Worm (Caenorhabditis elegans) whole organism, young adult: ENCODE data around the gene T06C12.12.
"Not testable (repeated sequence)": the region's sequence is repeated elsewhere in the genome, so short reads cannot be mapped to it uniquely, and the experiment has no call there.

Experiments used
- B0019.2 ChIP-seq: fragments of 200-800 bp; sonication (Bioruptor generic); conservative IDR thresholded peaks from 2 replicates; pipeline ENCODE4 v1.3.6; 2022; ENCODE audit warnings: missing genetic modification reagents, missing genetic modification characterization, missing compliant biosample characterization
- B0261.1 ChIP-seq: sonication (generic microtip); optimal IDR thresholded peaks from 2 replicates; lab custom pipeline; 2016; ENCODE audit warnings: mild to moderate bottlenecking, missing genetic modification characterization, moderate library complexity, missing compliant biosample characterization
- F22D6.2 ChIP-seq: sonication (generic microtip); optimal IDR thresholded peaks from 2 replicates; lab custom pipeline; 2016; ENCODE audit warnings: mild to moderate bottlenecking, missing genetic modification characterization, missing compliant biosample characterization
- F37B4.10 ChIP-seq: fragments of 200-800 bp; sonication (Bioruptor generic); IDR thresholded peaks from 2 replicates; pipeline ENCODE4 v1.3.6; 2022; ENCODE audit warnings: missing genetic modification characterization, missing compliant biosample characterization
- F39B2.1 ChIP-seq: fragments of 200-800 bp; sonication (Bioruptor generic); IDR thresholded peaks from 2 replicates; pipeline ENCODE4 v1.3.6; 2022; ENCODE audit warnings: missing genetic modification reagents, missing genetic modification characterization, missing compliant biosample characterization
- F57A8.1 ChIP-seq: fragments of 200-800 bp; sonication (Bioruptor generic); optimal IDR thresholded peaks from 2 replicates; lab custom pipeline; 2018; ENCODE audit warnings: mild to moderate bottlenecking, missing genetic modification characterization, moderate library complexity, missing compliant biosample characterization
- T26A5.8 ChIP-seq: sonication (generic microtip); optimal IDR thresholded peaks from 2 replicates; lab custom pipeline; 2016; ENCODE audit warnings: missing genetic modification characterization, missing compliant biosample characterization
- Y95B8A.8 ChIP-seq: fragments of 200-800 bp; sonication (Bioruptor generic); IDR thresholded peaks from 2 replicates; pipeline ENCODE4 v1.3.6; 2022; ENCODE audit warnings: missing genetic modification reagents, missing genetic modification characterization, missing compliant biosample characterization
- aptf-2 ChIP-seq: fragments of 200-800 bp; sonication (Bioruptor generic); conservative IDR thresholded peaks from 2 replicates; pipeline ENCODE4 v1.3.6; 2022; ENCODE audit warnings: missing genetic modification reagents, missing genetic modification characterization, missing compliant biosample characterization
- attf-3 ChIP-seq: fragments of 200-800 bp; sonication (Bioruptor generic); conservative IDR thresholded peaks from 2 replicates; pipeline ENCODE4 v1.3.6; 2022; ENCODE audit warnings: missing genetic modification reagents, missing genetic modification characterization, missing compliant biosample characterization
- bed-2 ChIP-seq: fragments of 200-800 bp; sonication (Bioruptor generic); IDR thresholded peaks from 2 replicates; pipeline ENCODE4 v1.3.6; 2022; ENCODE audit warnings: missing genetic modification reagents, missing genetic modification characterization, missing compliant biosample characterization
- ccch-3 ChIP-seq: fragments of 200-800 bp; sonication (Bioruptor generic); optimal IDR thresholded peaks from 2 replicates; lab custom pipeline; 2018; ENCODE audit warnings: mild to moderate bottlenecking, missing genetic modification characterization, missing compliant biosample characterization
- cebp-1 ChIP-seq, 2 experiments: fragments of 200-800 bp in 1 of 2; sonication (Bioruptor generic) in 1 of 2; sonication (generic microtip) in 1 of 2; IDR thresholded peaks in 1 of 2; optimal IDR thresholded peaks in 1 of 2; 2 replicates each; pipeline versions ENCODE4 v1.3.6 to Lab custom; 2017 to 2022; ENCODE audit warnings: missing compliant biosample characterization in 2 of 2, missing genetic modification characterization in 2 of 2, mild to moderate bottlenecking in 1 of 2, missing genetic modification reagents in 1 of 2, moderate library complexity in 1 of 2
- dpff-1 ChIP-seq: sonication (generic microtip); optimal IDR thresholded peaks from 2 replicates; lab custom pipeline; 2017; ENCODE audit warnings: mild to moderate bottlenecking, missing genetic modification characterization, missing compliant biosample characterization
- dpl-1 ChIP-seq: fragments of 150-350 bp; optimal IDR thresholded peaks from 2 replicates; lab custom pipeline; 2014; ENCODE audit warnings: missing biosample characterization, missing genetic modification reagents, missing genetic modification characterization
- egl-44 ChIP-seq: fragments of 200-800 bp; sonication (Bioruptor generic); IDR thresholded peaks from 2 replicates; pipeline ENCODE4 v1.3.6; 2022; ENCODE audit warnings: missing genetic modification reagents, missing genetic modification characterization, missing compliant biosample characterization
- ekl-4 ChIP-seq: fragments of 200-800 bp; sonication (Bioruptor generic); IDR thresholded peaks from 2 replicates; pipeline ENCODE4 v1.3.6; 2022; ENCODE audit warnings: missing genetic modification reagents, missing genetic modification characterization, missing compliant biosample characterization
- him-1 ChIP-seq: sonication (generic microtip); optimal IDR thresholded peaks from 2 replicates; lab custom pipeline; 2016; ENCODE audit warnings: missing genotype, missing genetic modification reagents, missing genetic modification characterization, missing compliant biosample characterization
- hlh-26 ChIP-seq: fragments of 200-800 bp; sonication (Bioruptor generic); conservative IDR thresholded peaks from 2 replicates; pipeline ENCODE4 v1.3.6; 2022; ENCODE audit warnings: missing genetic modification reagents, missing genetic modification characterization, missing compliant biosample characterization
- hmg-1.2 ChIP-seq: fragments of 200-800 bp; sonication (Bioruptor generic); IDR thresholded peaks from 2 replicates; pipeline ENCODE4 v1.3.6; 2022; ENCODE audit warnings: missing genetic modification reagents, missing genetic modification characterization, missing compliant biosample characterization
- hrde-1 ChIP-seq: sonication (generic microtip); optimal IDR thresholded peaks from 2 replicates; lab custom pipeline; 2016; ENCODE audit warnings: missing genetic modification characterization, mild to moderate bottlenecking, missing compliant biosample characterization, moderate library complexity, missing genotype, missing genetic modification reagents, borderline replicate concordance
- let-607 ChIP-seq, 2 experiments: fragments of 200-800 bp in 1 of 2; sonication (Bioruptor generic) in 1 of 2; sonication (generic microtip) in 1 of 2; optimal IDR thresholded peaks; 2 replicates each; lab custom pipeline; 2016 to 2018; ENCODE audit warnings: mild to moderate bottlenecking in 2 of 2, missing compliant biosample characterization in 2 of 2, missing genetic modification characterization in 2 of 2, moderate library complexity in 2 of 2, missing genotype in 1 of 2
- lin-35 ChIP-seq, 3 experiments: fragments of 150-350 bp in 2 of 3; sonication (generic microtip) in 1 of 3; optimal IDR thresholded peaks; 2 replicates each; lab custom pipeline; 2014 to 2018; ENCODE audit warnings: missing biosample characterization in 3 of 3, missing genetic modification characterization in 3 of 3, missing genetic modification reagents in 3 of 3
- lin-54 ChIP-seq: fragments of 200-800 bp; sonication (Bioruptor generic); optimal IDR thresholded peaks from 2 replicates; lab custom pipeline; 2018; ENCODE audit warnings: mild to moderate bottlenecking, missing genetic modification characterization, missing compliant biosample characterization
- madf-6 ChIP-seq: fragments of 200-800 bp; sonication (Bioruptor generic); IDR thresholded peaks from 2 replicates; pipeline ENCODE4 v1.3.6; 2022; ENCODE audit warnings: missing genetic modification reagents, missing genetic modification characterization, missing compliant biosample characterization
- madf-8 ChIP-seq: fragments of 200-800 bp; sonication (Bioruptor generic); conservative IDR thresholded peaks from 2 replicates; pipeline ENCODE4 v1.3.6; 2022; ENCODE audit warnings: missing genetic modification reagents, missing genetic modification characterization, missing compliant biosample characterization
- mel-28 ChIP-seq: sonication (generic microtip); optimal IDR thresholded peaks from 2 replicates; lab custom pipeline; 2016; ENCODE audit warnings: borderline replicate concordance, mild to moderate bottlenecking, missing genetic modification characterization, missing compliant biosample characterization
- nhr-120 ChIP-seq: fragments of 200-800 bp; sonication (Bioruptor generic); IDR thresholded peaks from 2 replicates; pipeline ENCODE4 v1.3.6; 2022; ENCODE audit warnings: missing genetic modification characterization, missing compliant biosample characterization
- nhr-80 ChIP-seq: sonication (generic microtip); optimal IDR thresholded peaks from 2 replicates; lab custom pipeline; 2016; ENCODE audit warnings: missing genetic modification characterization, missing compliant biosample characterization
- pha-4 ChIP-seq: fragments of 150-350 bp; sonication (generic microtip); optimal IDR thresholded peaks from 2 replicates; lab custom pipeline; 2014; ENCODE audit warnings: missing biosample characterization, missing genetic modification reagents, missing genetic modification characterization
- snpc-4 ChIP-seq, 5 experiments: fragments of 150-350 bp in 1 of 5; sonication (generic microtip) in 4 of 5; optimal IDR thresholded peaks; 2 replicates each; lab custom pipeline; 2014 to 2018; ENCODE audit warnings: missing genetic modification characterization in 5 of 5, missing biosample characterization in 3 of 5, antibody characterized with exemption in 2 of 5, mild to moderate bottlenecking in 2 of 5, missing compliant biosample characterization in 2 of 5, missing genotype in 2 of 5, moderate library complexity in 2 of 5, missing genetic modification reagents in 1 of 5
- tlf-1 ChIP-seq: fragments of 200-800 bp; sonication (Bioruptor generic); optimal IDR thresholded peaks from 2 replicates; lab custom pipeline; 2018; ENCODE audit warnings: mild to moderate bottlenecking, missing genetic modification characterization, missing compliant biosample characterization
- ztf-28 ChIP-seq: fragments of 200-800 bp; sonication (Bioruptor generic); IDR thresholded peaks from 2 replicates; pipeline ENCODE4 v1.3.6; 2022; ENCODE audit warnings: missing genetic modification reagents, missing genetic modification characterization, missing compliant biosample characterization

The T06C12.12 gene

ce11 chrV:15924307-15924706, 32.4 kb downstream of the T06C12.12 start, which contains the start of gene nhr-108:
nhr-108 (minus strand) TSS chrV:15924472.
- TF ChIP-seq tlf-1 (GFP tag; lab: Kevin White, UChicago) (no peak), nhr-120 (GFP tag; lab: Robert Waterston, UW) (no peak), aptf-2 (GFP tag; lab: Robert Waterston, UW) (no peak), ekl-4 (no peak), madf-8 (no peak), B0019.2 (GFP tag; lab: Robert Waterston, UW) (no peak), lin-35 (GFP tag; optimal IDR thresholded peaks at IDR 0.05; lab: Kevin White, UChicago) (no peak), lin-54 (GFP tag; lab: Kevin White, UChicago) (no peak), T26A5.8 (tag; lab: Kevin White, UChicago) (no peak), attf-3 (GFP tag; lab: Robert Waterston, UW) (no peak), hmg-1.2 (GFP tag; lab: Robert Waterston, UW) (no peak; the same call in 1 of the 2 replicates), him-1 (tag; lab: Kevin White, UChicago) (no peak), pha-4 (tag; lab: Kevin White, UChicago) (no peak), nhr-80 (tag; lab: Kevin White, UChicago) (no peak), let-607 (tag; optimal IDR thresholded peaks at IDR 0.05; lab: Kevin White, UChicago) (no peak), ztf-28 (no peak), egl-44 (GFP tag; lab: Robert Waterston, UW) (no peak), F37B4.10 (GFP tag; lab: Robert Waterston, UW) (no peak)
- TF ChIP-seq, all 124 proteins: peak for 0

ce11 chrV:15928325-15928724, 36.5 kb downstream of the T06C12.12 start, which contains the start of gene pzf-1:
pzf-1 (minus strand) TSS chrV:15928425.
- TF ChIP-seq F22D6.2 (tag; lab: Kevin White, UChicago) (no peak), bed-2 (no peak), F57A8.1 (GFP tag; lab: Kevin White, UChicago) (no peak), F39B2.1 (GFP tag; lab: Robert Waterston, UW) (no peak), egl-44 (GFP tag; lab: Robert Waterston, UW) (no peak), snpc-4 (GFP tag; optimal IDR thresholded peaks at IDR 0.05; lab: Kevin White, UChicago) (no peak), snpc-4 (tag; optimal IDR thresholded peaks at IDR 0.05; lab: Kevin White, UChicago) (no peak), ccch-3 (GFP tag; lab: Kevin White, UChicago) (no peak), madf-6 (GFP tag; lab: Robert Waterston, UW) (no peak), B0261.1 (no peak), dpl-1 (GFP tag; lab: Kevin White, UChicago) (no peak), Y95B8A.8 (no peak), nhr-80 (tag; lab: Kevin White, UChicago) (no peak), mel-28 (tag; lab: Kevin White, UChicago) (no peak), hrde-1 (tag; lab: Kevin White, UChicago) (no peak)

- not testable (repeated sequence) for TF ChIP-seq cebp-1 (GFP tag; IDR thresholded peaks at IDR 0.05; lab: Robert Waterston, UW); cebp-1 (tag; optimal IDR thresholded peaks at IDR 0.05; lab: Kevin White, UChicago); dpff-1; hlh-26
Measured at ce11 chrV:15929882-15930281, 38.0 kb downstream of the T06C12.12 start, which contains the start of gene srbc-77. srbc-77 (plus strand) TSS chrV:15930182.
